Fruit fly (Drosophila melanogaster) whole organism, embryonic: ENCODE results near the gene Tasp1.

Experiments used
- ATbp ChIP-seq: fragments of 200-800 bp; sonication (Bioruptor generic); optimal IDR thresholded peaks from 2 replicates; lab custom pipeline; 2017; ENCODE audit warnings: missing biosample characterization, mild to moderate bottlenecking, missing genetic modification characterization, missing genetic modification reagents
- Bdp1 ChIP-seq: fragments of 200-800 bp; sonication (Bioruptor generic); optimal IDR thresholded peaks from 3 replicates; lab custom pipeline; 2016; ENCODE audit warnings: missing biosample characterization, missing genetic modification characterization
- BtbVII ChIP-seq: fragments of 200-800 bp; sonication (Bioruptor generic); optimal IDR thresholded peaks from 3 replicates; lab custom pipeline; 2017; ENCODE audit warnings: missing biosample characterization, mild to moderate bottlenecking, missing genetic modification characterization
- CG11398 ChIP-seq: fragments of 200-800 bp; sonication (Bioruptor generic); optimal IDR thresholded peaks from 2 replicates; lab custom pipeline; 2016; ENCODE audit warnings: missing biosample characterization, missing genetic modification characterization
- CG11504 ChIP-seq: fragments of 200-800 bp; sonication (Bioruptor generic); optimal IDR thresholded peaks from 3 replicates; lab custom pipeline; 2019; ENCODE audit warnings: missing biosample characterization, mild to moderate bottlenecking, missing genetic modification characterization, moderate library complexity
- CG12155 ChIP-seq: fragments of 200-800 bp; sonication (Bioruptor generic); optimal IDR thresholded peaks from 3 replicates; lab custom pipeline; 2016; ENCODE audit warnings: missing biosample characterization, missing genetic modification characterization
- CG12236 ChIP-seq: fragments of 200-800 bp; sonication (Bioruptor generic); optimal IDR thresholded peaks from 2 replicates; lab custom pipeline; 2016; ENCODE audit warnings: missing biosample characterization, missing genetic modification characterization
- CG15073 ChIP-seq: fragments of 200-800 bp; sonication (Bioruptor generic); optimal IDR thresholded peaks from 2 replicates; lab custom pipeline; 2016; ENCODE audit warnings: missing biosample characterization, missing genetic modification characterization
- CG1647 ChIP-seq: fragments of 200-800 bp; sonication (Bioruptor generic); optimal IDR thresholded peaks from 3 replicates; lab custom pipeline; 2016; ENCODE audit warnings: missing biosample characterization, missing genetic modification characterization
- CG17912 ChIP-seq: fragments of 200-800 bp; sonication (Bioruptor generic); optimal IDR thresholded peaks from 2 replicates; lab custom pipeline; 2018; ENCODE audit warnings: missing biosample characterization, mild to moderate bottlenecking, missing genetic modification characterization
- CG32772 ChIP-seq: fragments of 200-800 bp; sonication (Bioruptor generic); IDR thresholded peaks from 2 replicates; pipeline ENCODE4 v1.3.6; 2022; ENCODE audit warnings: missing biosample characterization, missing genetic modification characterization
- CG3995 ChIP-seq: fragments of 200-800 bp; sonication (Bioruptor generic); optimal IDR thresholded peaks from 3 replicates; lab custom pipeline; 2016; ENCODE audit warnings: missing biosample characterization, missing genetic modification characterization
- CG4282 ChIP-seq: fragments of 200-800 bp; sonication (Bioruptor generic); optimal IDR thresholded peaks from 2 replicates; lab custom pipeline; 2016; ENCODE audit warnings: missing biosample characterization, missing genetic modification characterization
- CG6683 ChIP-seq: fragments of 200-800 bp; sonication (Bioruptor generic); optimal IDR thresholded peaks from 2 replicates; lab custom pipeline; 2017; ENCODE audit warnings: missing biosample characterization, mild to moderate bottlenecking, missing genetic modification characterization, missing genetic modification reagents
- CG7928 ChIP-seq: fragments of 200-800 bp; sonication (Bioruptor generic); optimal IDR thresholded peaks from 2 replicates; lab custom pipeline; 2017; ENCODE audit warnings: missing biosample characterization, mild to moderate bottlenecking, missing genetic modification characterization
- CG9215 ChIP-seq: fragments of 200-800 bp; sonication (Bioruptor generic); IDR thresholded peaks from 2 replicates; pipeline ENCODE4 v1.3.6; 2022; ENCODE audit warnings: missing biosample characterization, missing genetic modification characterization
- Dbx ChIP-seq: fragments of 200-800 bp; sonication (Bioruptor generic); IDR thresholded peaks from 3 replicates; pipeline ENCODE4 v1.3.6; 2022; ENCODE audit warnings: missing biosample characterization, missing genetic modification characterization
- HLH3B ChIP-seq: fragments of 200-800 bp; sonication (Bioruptor generic); IDR thresholded peaks from 2 replicates; pipeline ENCODE4 v1.3.6; 2022; ENCODE audit warnings: missing biosample characterization, missing genetic modification characterization
- HmgZ ChIP-seq: fragments of 200-800 bp; sonication (Bioruptor generic); optimal IDR thresholded peaks from 2 replicates; lab custom pipeline; 2018; ENCODE audit warnings: missing biosample characterization, mild to moderate bottlenecking, missing genetic modification characterization
- Hr78 ChIP-seq, 2 experiments: fragments of 200-800 bp in 1 of 2; fragments of >200 bp in 1 of 2; sonication (Bioruptor generic) in 1 of 2; optimal IDR thresholded peaks; 2 replicates each; lab custom pipeline; 2017 to 2019; ENCODE audit warnings: missing biosample characterization in 2 of 2, missing genetic modification characterization in 2 of 2, mild to moderate bottlenecking in 1 of 2, moderate library complexity in 1 of 2
- Jarid2 ChIP-seq: fragments of 200-800 bp; sonication (Bioruptor generic); optimal IDR thresholded peaks from 3 replicates; lab custom pipeline; 2017; ENCODE audit warnings: mild to moderate bottlenecking, missing biosample characterization, missing genetic modification reagents, missing genetic modification characterization
- MESR4 ChIP-seq: fragments of 200-800 bp; sonication (Bioruptor generic); optimal IDR thresholded peaks from 2 replicates; lab custom pipeline; 2018; ENCODE audit warnings: missing biosample characterization, mild to moderate bottlenecking, missing genetic modification characterization, moderate library complexity
- Oaz ChIP-seq: fragments of 200-800 bp; sonication (Bioruptor generic); IDR thresholded peaks from 2 replicates; pipeline ENCODE4 v1.3.6; 2022; ENCODE audit warnings: missing biosample characterization, missing genetic modification characterization
- Pdp1 ChIP-seq, 2 experiments: fragments of 200-800 bp; sonication (Bioruptor generic); optimal IDR thresholded peaks; 3 replicates each; lab custom pipeline; 2016; ENCODE audit warnings: missing biosample characterization in 2 of 2, missing genetic modification characterization in 2 of 2, mild to moderate bottlenecking in 1 of 2, moderate library complexity in 1 of 2
- Spps ChIP-seq: fragments of 200-800 bp; sonication (Bioruptor generic); optimal IDR thresholded peaks from 2 replicates; lab custom pipeline; 2018; ENCODE audit warnings: missing biosample characterization, mild to moderate bottlenecking, missing genetic modification characterization
- Taf1 ChIP-seq: fragments of 200-800 bp; sonication (Bioruptor generic); IDR thresholded peaks from 2 replicates; pipeline ENCODE4 v1.3.6; 2022; ENCODE audit warnings: missing biosample characterization, missing genetic modification characterization
- Xrp1 ChIP-seq: fragments of 200-800 bp; sonication (Bioruptor generic); IDR thresholded peaks from 2 replicates; pipeline ENCODE4 v1.3.6; 2022; ENCODE audit warnings: missing biosample characterization, missing genetic modification characterization
- amos ChIP-seq: fragments of 200-800 bp; sonication (Bioruptor generic); IDR thresholded peaks from 2 replicates; pipeline ENCODE4 v1.3.6; 2022; ENCODE audit warnings: missing biosample characterization, missing genetic modification characterization; ENCODE audit not compliant: partially characterized antibody
- ase ChIP-seq: fragments of 200-800 bp; sonication (Bioruptor generic); IDR thresholded peaks from 3 replicates; pipeline ENCODE4 v1.3.6; 2022; ENCODE audit warnings: missing biosample characterization, missing genetic modification characterization
- bab2 ChIP-seq: fragments of 200-800 bp; sonication (Bioruptor generic); optimal IDR thresholded peaks from 2 replicates; lab custom pipeline; 2016; ENCODE audit warnings: missing biosample characterization, missing genetic modification characterization
- cato ChIP-seq: fragments of 200-800 bp; sonication (Bioruptor generic); optimal IDR thresholded peaks from 2 replicates; lab custom pipeline; 2016; ENCODE audit warnings: missing biosample characterization, missing genetic modification characterization, borderline replicate concordance
- chinmo ChIP-seq: fragments of 200-800 bp; sonication (Bioruptor generic); IDR thresholded peaks from 4 replicates; pipeline ENCODE4 v1.3.6; 2022; ENCODE audit warnings: missing biosample characterization, missing genetic modification characterization; ENCODE audit not compliant: partially characterized antibody
- corto ChIP-seq: fragments of 200-800 bp; sonication (Bioruptor generic); optimal IDR thresholded peaks from 2 replicates; lab custom pipeline; 2016; ENCODE audit warnings: missing biosample characterization, mild to moderate bottlenecking, missing genetic modification characterization, moderate library complexity
- crp ChIP-seq, 2 experiments: fragments of 200-800 bp; sonication (Bioruptor generic); optimal IDR thresholded peaks; 2 replicates in 1 of 2; 3 replicates in 1 of 2; lab custom pipeline; 2017; ENCODE audit warnings: missing biosample characterization in 2 of 2, missing genetic modification characterization in 2 of 2, mild to moderate bottlenecking in 1 of 2, moderate library complexity in 1 of 2
- fu2 ChIP-seq: fragments of 200-800 bp; sonication (Bioruptor generic); optimal IDR thresholded peaks from 2 replicates; lab custom pipeline; 2016; ENCODE audit warnings: missing biosample characterization, missing genetic modification characterization
- gem ChIP-seq: fragments of 200-800 bp; sonication (Bioruptor generic); optimal IDR thresholded peaks from 2 replicates; lab custom pipeline; 2019; ENCODE audit warnings: missing biosample characterization, mild to moderate bottlenecking, missing genetic modification characterization, moderate library complexity
- grau ChIP-seq: fragments of 200-800 bp; optimal IDR thresholded peaks from 3 replicates; lab custom pipeline; 2019; ENCODE audit warnings: missing biosample characterization, mild to moderate bottlenecking, missing genetic modification characterization, moderate library complexity
- grn ChIP-seq: fragments of 200-800 bp; sonication (Bioruptor generic); optimal IDR thresholded peaks from 3 replicates; lab custom pipeline; 2017; ENCODE audit warnings: missing biosample characterization, missing genetic modification characterization
- kah ChIP-seq: fragments of 200-800 bp; sonication (Bioruptor generic); optimal IDR thresholded peaks from 2 replicates; lab custom pipeline; 2018; ENCODE audit warnings: missing biosample characterization, mild to moderate bottlenecking, missing genetic modification characterization
- nerfin-2 ChIP-seq: fragments of 200-800 bp; sonication (Bioruptor generic); IDR thresholded peaks from 2 replicates; pipeline ENCODE4 v1.3.6; 2022; ENCODE audit warnings: missing biosample characterization, missing genetic modification characterization; ENCODE audit not compliant: partially characterized antibody
- otp ChIP-seq: fragments of 200-800 bp; sonication (Bioruptor generic); IDR thresholded peaks from 3 replicates; pipeline ENCODE4, ENCODE4 v1.3.6; 2022; ENCODE audit warnings: missing biosample characterization, missing genetic modification characterization
- pho ChIP-seq: fragments of 200-800 bp; sonication (Bioruptor generic); optimal IDR thresholded peaks from 2 replicates; lab custom pipeline; 2016; ENCODE audit warnings: missing biosample characterization, missing genetic modification characterization
- pnt ChIP-seq: fragments of 200-800 bp; sonication (Bioruptor generic); optimal IDR thresholded peaks from 3 replicates; lab custom pipeline; 2016; ENCODE audit warnings: missing biosample characterization, missing genetic modification characterization
- pzg ChIP-seq: fragments of 200-800 bp; sonication (Bioruptor generic); optimal IDR thresholded peaks from 3 replicates; lab custom pipeline; 2018; ENCODE audit warnings: missing biosample characterization, mild to moderate bottlenecking, missing genetic modification characterization, moderate library complexity
- schlank ChIP-seq: fragments of 200-800 bp; sonication (Bioruptor generic); optimal IDR thresholded peaks from 2 replicates; lab custom pipeline; 2018; ENCODE audit warnings: missing biosample characterization, mild to moderate bottlenecking, missing genetic modification characterization
- so ChIP-seq: fragments of 200-800 bp; sonication (Bioruptor generic); IDR thresholded peaks from 3 replicates; pipeline ENCODE4 v1.3.6; 2022; ENCODE audit warnings: missing biosample characterization, missing genetic modification characterization
- tap ChIP-seq: fragments of 200-800 bp; optimal IDR thresholded peaks from 3 replicates; lab custom pipeline; 2019; ENCODE audit warnings: missing biosample characterization, mild to moderate bottlenecking, missing genetic modification characterization, moderate library complexity

The Tasp1 gene

DNA sequence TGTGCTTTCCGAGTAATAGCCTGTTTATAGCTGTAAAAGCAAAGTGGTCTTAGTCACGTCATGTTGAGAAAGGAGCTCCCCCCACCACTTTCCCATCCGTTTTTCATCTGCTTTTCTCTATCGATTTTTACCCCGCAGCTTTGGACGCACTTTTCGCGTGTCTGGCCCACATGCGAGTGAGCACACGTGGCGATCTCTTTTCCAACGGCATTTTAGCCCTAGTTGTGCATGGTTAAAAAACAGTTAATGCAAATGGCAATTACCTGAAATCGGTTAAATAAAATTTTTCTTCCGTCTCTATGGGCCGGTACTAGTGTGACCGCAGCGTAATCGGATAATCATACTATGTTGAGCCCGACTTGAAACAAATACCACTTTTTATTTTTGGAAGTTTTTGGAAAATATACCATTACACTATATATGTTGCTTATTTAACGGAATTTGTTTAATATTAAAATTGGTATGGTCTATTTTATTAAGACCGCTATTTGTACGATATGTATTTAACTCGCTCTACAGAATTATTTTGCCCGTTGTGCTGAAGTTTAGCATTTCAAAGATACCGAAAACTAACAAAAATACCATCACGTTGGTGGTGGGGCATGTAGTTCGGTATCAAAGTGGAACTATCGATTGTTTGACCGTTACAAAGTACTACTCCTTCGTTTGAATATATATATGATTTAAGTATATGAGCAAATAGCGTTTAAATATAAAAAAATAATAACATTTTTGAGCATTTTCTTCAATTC is 24.9 kb upstream of the Tasp1 start, which contains the start of gene Zn72D (continued):
- TF ChIP-seq CG4282 (GFP tag; lab: Kevin White, UChicago) (no peak), Oaz (no peak), Jarid2 (no peak), MESR4 (GFP tag; lab: Kevin White, UChicago) (peak; percentile 95), CG6683 (GFP tag; lab: Kevin White, UChicago) (no peak), ase (GFP tag; lab: Robert Waterston, UW) (no peak)

DNA sequence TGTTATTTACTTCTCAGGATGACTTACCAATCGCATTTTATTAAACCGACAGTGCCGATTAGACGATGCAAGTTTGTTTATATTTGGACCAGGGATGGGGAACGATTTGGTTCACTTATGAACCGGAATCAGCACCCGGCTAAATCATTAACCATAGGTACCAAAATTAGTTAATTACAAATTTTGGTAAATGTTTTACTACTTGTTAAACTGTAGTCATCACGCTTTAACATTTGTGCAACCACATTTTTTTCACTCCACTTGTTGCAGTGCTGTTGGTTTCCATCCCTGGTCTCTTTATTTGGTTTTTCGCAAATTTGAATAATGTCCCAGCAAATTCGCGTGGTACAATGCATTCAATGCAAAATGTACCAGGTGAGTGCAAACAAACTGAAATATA is 18.2 kb upstream of the Tasp1 start, which contains the start of the genes IntS9 and CG43295:
Gene IntS9, minus strand, starts transcription at position 100 of the 400 bp plus-strand sequence.
Gene CG43295, plus strand, starts transcription at position 325 of the 400 bp plus-strand sequence.
- TF ChIP-seq pho (GFP tag; lab: Kevin White, UChicago): peak; percentile 80
- TF ChIP-seq Hr78 (GFP tag; optimal IDR thresholded peaks at IDR 0.05; lab: Kevin White, UChicago): no peak
- no peak; the same call in 1 of the 2 replicates for TF ChIP-seq amos (GFP tag; lab: Robert Waterston, UW)
- peak; percentile 49 for TF ChIP-seq pzg (GFP tag; lab: Kevin White, UChicago)
- no peak for TF ChIP-seq nerfin-2 (GFP tag; lab: Robert Waterston, UW)
- peak; percentile 55 for TF ChIP-seq CG3995 (GFP tag; lab: Kevin White, UChicago)
- TF ChIP-seq CG9215 (GFP tag; lab: Robert Waterston, UW): peak; percentile 69
- no peak for TF ChIP-seq grau (tag; lab: Kevin White, UChicago)
- TF ChIP-seq gem (tag; lab: Kevin White, UChicago): no peak
- peak; percentile 84 for TF ChIP-seq otp (GFP tag; lab: Robert Waterston, UW)
- TF ChIP-seq chinmo (GFP tag; lab: Robert Waterston, UW): 0 out of 4 replicates have a peak, but pooled peaks have one; percentile 32
- TF ChIP-seq HmgZ (tag; lab: Kevin White, UChicago): peak; percentile 74
- no peak for TF ChIP-seq grn (GFP tag; lab: Kevin White, UChicago)
- TF ChIP-seq CG11504 (tag; lab: Kevin White, UChicago): no peak
- TF ChIP-seq crp (GFP tag; optimal IDR thresholded peaks at IDR 0.05; lab: Kevin White, UChicago): peak in 1 of 2 experiments; percentile 34
- TF ChIP-seq bab2: peak; percentile 86
- peak; percentile 85 for TF ChIP-seq Pdp1 (GFP tag; optimal IDR thresholded peaks at IDR 0.05; lab: Kevin White, UChicago)
- peak; percentile 67 for TF ChIP-seq cato (GFP tag; lab: Kevin White, UChicago)
- peak; percentile 96 for TF ChIP-seq CG7928
- TF ChIP-seq Spps (tag; lab: Kevin White, UChicago): peak; percentile 81
- peak; percentile 83 for TF ChIP-seq pnt (GFP tag; lab: Kevin White, UChicago)
- peak; percentile 70 for TF ChIP-seq CG1647 (GFP tag; lab: Kevin White, UChicago)
- peak; percentile 82 for TF ChIP-seq Dbx (GFP tag; lab: Robert Waterston, UW)
- TF ChIP-seq HLH3B (GFP tag; lab: Robert Waterston, UW): peak; percentile 86
- peak; percentile 66 for TF ChIP-seq Taf1 (GFP tag; lab: Robert Waterston, UW)
- TF ChIP-seq schlank: peak; percentile 56
- TF ChIP-seq CG12155 (GFP tag; lab: Kevin White, UChicago): peak; percentile 81
- peak; percentile 92 for TF ChIP-seq Xrp1 (GFP tag; lab: Robert Waterston, UW)
- peak; percentile 34 for TF ChIP-seq kah (GFP tag; lab: Kevin White, UChicago)
- peak; percentile 81 for TF ChIP-seq CG11398 (GFP tag; lab: Kevin White, UChicago)
- peak; percentile 69; the same call in 2 of the 3 replicates for TF ChIP-seq so (GFP tag; lab: Robert Waterston, UW)
- peak; percentile 16 for TF ChIP-seq CG17912 (GFP tag; lab: Kevin White, UChicago)
- TF ChIP-seq CG12236 (GFP tag; lab: Kevin White, UChicago): peak; percentile 72
- TF ChIP-seq BtbVII (GFP tag; lab: Kevin White, UChicago): no peak
- no peak for TF ChIP-seq tap (tag; lab: Kevin White, UChicago)
- peak; percentile 42 for TF ChIP-seq CG15073 (GFP tag; lab: Kevin White, UChicago)
- TF ChIP-seq Bdp1 (GFP tag; lab: Kevin White, UChicago): peak; percentile 80
- TF ChIP-seq fu2 (GFP tag; lab: Kevin White, UChicago): peak; percentile 80
- peak; percentile 69 for TF ChIP-seq corto (GFP tag; lab: Kevin White, UChicago)
- peak; percentile 77 for TF ChIP-seq CG32772 (GFP tag; lab: Robert Waterston, UW)
- TF ChIP-seq ATbp (GFP tag; lab: Kevin White, UChicago): peak; percentile 62
